Worm (Caenorhabditis elegans): ENCODE measurements around the gene ZK262.9.

DNA sequence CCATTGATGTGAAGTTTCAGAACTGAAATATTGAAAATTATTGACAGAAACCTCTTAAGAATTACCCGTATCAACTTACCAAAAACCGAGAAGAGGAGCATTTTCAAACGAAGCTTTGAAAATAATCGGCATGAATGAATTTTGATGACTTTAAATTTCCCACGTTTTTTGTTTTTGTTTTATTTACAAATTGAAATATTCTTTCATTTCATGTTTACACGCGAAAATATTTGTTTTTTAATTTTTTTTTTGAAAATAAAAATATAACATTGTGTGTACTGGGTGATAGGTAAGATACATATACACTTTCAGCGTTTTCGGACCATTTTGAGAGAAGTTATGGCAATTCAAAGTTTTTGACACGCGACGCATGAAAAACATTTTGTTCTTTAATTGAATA lies 43.9 kb upstream of the ZK262.9 start, which contains the start of gene Y51A2B.9:
- TF ChIP-seq jun-1 (tag; optimal IDR thresholded peaks at IDR 0.05) (no peak), ztf-4 (tag; optimal IDR thresholded peaks at IDR 0.05) (no peak), elt-2 (tag; optimal IDR thresholded peaks at IDR 0.05) (no peak), ceh-82 (tag; optimal IDR thresholded peaks at IDR 0.05) (no peak), pqm-1 (tag; optimal IDR thresholded peaks at IDR 0.05) (no peak), lsy-2 (tag; optimal IDR thresholded peaks at IDR 0.05) (no peak), alr-1 (tag; optimal IDR thresholded peaks at IDR 0.05; ENCODE audit: borderline replicate concordance) (no peak), snpc-4 (tag; optimal IDR thresholded peaks at IDR 0.05) (no peak), sptf-1 (tag; optimal IDR thresholded peaks at IDR 0.05) (no peak), aha-1 (tag; optimal IDR thresholded peaks at IDR 0.05) (no peak), nhr-28 (tag; optimal IDR thresholded peaks at IDR 0.05) (no peak), zag-1 (tag; optimal IDR thresholded peaks at IDR 0.05) (no peak), blmp-1 (tag; optimal IDR thresholded peaks at IDR 0.05) (no peak), unc-86 (tag; optimal IDR thresholded peaks at IDR 0.05) (no peak)

All from whole organism, L1 larva.